Fruit fly (Drosophila melanogaster) whole organism, embryonic: ENCODE measurements around the gene peg.

Experiments
- CG18599 ChIP-seq: fragments of 200-800 bp; sonication (Bioruptor generic); optimal IDR thresholded peaks from 3 replicates; lab custom pipeline; 2017; ENCODE audit warnings: missing biosample characterization, missing genetic modification characterization, mild to moderate bottlenecking, moderate library complexity, missing genetic modification reagents
- CG4730 ChIP-seq: fragments of 200-800 bp; sonication (Bioruptor generic); IDR thresholded peaks from 2 replicates; pipeline ENCODE4 v1.3.6; 2022; ENCODE audit warnings: missing biosample characterization, missing genetic modification characterization
- CG8290 ChIP-seq, 3 experiments: fragments of 200-800 bp; sonication (Bioruptor generic); optimal IDR thresholded peaks; 2 replicates each; lab custom pipeline; 2016 to 2019; ENCODE audit warnings: missing biosample characterization in 3 of 3, missing genetic modification characterization in 3 of 3, mild to moderate bottlenecking in 2 of 3, moderate library complexity in 1 of 3
- CG8924 ChIP-seq: fragments of 200-800 bp; optimal IDR thresholded peaks from 3 replicates; lab custom pipeline; 2019; ENCODE audit warnings: missing biosample characterization, mild to moderate bottlenecking, missing genetic modification characterization, moderate library complexity
- Dref ChIP-seq: fragments of 200-800 bp; sonication (Bioruptor generic); IDR thresholded peaks from 2 replicates; pipeline ENCODE4 v1.3.6; 2022; ENCODE audit warnings: missing biosample characterization, missing genetic modification characterization
- Elba2 ChIP-seq: fragments of 200-800 bp; sonication (Bioruptor generic); optimal IDR thresholded peaks from 3 replicates; lab custom pipeline; 2016; ENCODE audit warnings: missing biosample characterization, missing genetic modification characterization
- Nf-YA ChIP-seq: fragments of 200-800 bp; sonication (Bioruptor generic); IDR thresholded peaks from 2 replicates; pipeline ENCODE4 v1.3.6; 2022; ENCODE audit warnings: missing biosample characterization, missing genetic modification characterization
- crp ChIP-seq, 2 experiments: fragments of 200-800 bp; sonication (Bioruptor generic); optimal IDR thresholded peaks; 2 replicates in 1 of 2; 3 replicates in 1 of 2; lab custom pipeline; 2017; ENCODE audit warnings: missing biosample characterization in 2 of 2, missing genetic modification characterization in 2 of 2, mild to moderate bottlenecking in 1 of 2, moderate library complexity in 1 of 2
- sc ChIP-seq, 3 experiments: fragments of >200 bp in 2 of 3; fragments of 200-800 bp in 1 of 3; sonication (Bioruptor generic) in 1 of 3; optimal IDR thresholded peaks; 2 replicates in 2 of 3; 3 replicates in 1 of 3; lab custom pipeline; 2017; ENCODE audit warnings: mild to moderate bottlenecking in 1 of 3, missing biosample characterization in 1 of 3, missing genetic modification characterization in 1 of 3, missing genetic modification reagents in 1 of 3

DNA sequence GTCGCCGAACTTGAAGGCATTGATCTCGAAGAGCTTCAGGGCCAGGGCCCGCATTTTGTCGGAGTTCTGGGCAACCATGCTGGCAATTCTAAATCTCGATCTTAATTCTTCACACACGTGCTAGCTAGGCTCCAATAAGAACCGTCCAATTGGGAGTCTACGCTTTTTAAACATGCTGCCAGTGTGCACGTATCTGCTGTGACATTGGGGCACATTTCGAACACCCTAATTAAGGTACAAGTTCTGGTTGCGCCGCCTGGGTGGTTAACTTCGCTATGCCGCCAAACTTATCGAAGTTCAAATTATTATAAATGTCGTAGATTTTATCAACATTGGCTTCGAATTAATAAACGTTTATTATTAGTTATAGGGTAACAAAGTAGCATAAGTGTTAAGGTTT, 49.2 kb upstream of the peg start, which contains the start of gene r-l:
- TF ChIP-seq CG4730 (GFP tag; lab: Robert Waterston, UW) (no peak), Dref (GFP tag; lab: Robert Waterston, UW) (peak; percentile 93), CG8290 (GFP tag; optimal IDR thresholded peaks at IDR 0.05; lab: Kevin White, UChicago) (no peak), CG8290 (tag; optimal IDR thresholded peaks at IDR 0.05; lab: Kevin White, UChicago) (peak in 1 of 2 experiments; percentile 77), CG8924 (tag; lab: Kevin White, UChicago) (no peak), crp (GFP tag; optimal IDR thresholded peaks at IDR 0.05; lab: Kevin White, UChicago) (no peak), CG18599 (GFP tag; lab: Kevin White, UChicago) (no peak), sc (optimal IDR thresholded peaks at IDR 0.05; lab: Kevin White, UChicago) (no peak), sc (GFP tag; optimal IDR thresholded peaks at IDR 0.05; lab: Kevin White, UChicago) (no peak), Nf-YA (GFP tag; lab: Robert Waterston, UW) (no peak), Elba2 (GFP tag; lab: Kevin White, UChicago) (peak; percentile 98)
